Worm (Caenorhabditis elegans) whole organism, L2 larva: Measurements from ENCODE around the gene tbc-8.
A peak's percentile ranks its signal among the peaks of the same experiment; 100 is the strongest.

Experiments used
- R02D3.7 ChIP-seq: fragments of 150-350 bp; optimal IDR thresholded peaks from 2 replicates; lab custom pipeline; 2014; ENCODE audit warnings: missing biosample characterization, missing genetic modification characterization
- ZK546.5 ChIP-seq: sonication (generic microtip); optimal IDR thresholded peaks from 2 replicates; lab custom pipeline; 2017; ENCODE audit warnings: missing biosample characterization, missing genetic modification characterization
- aly-2 ChIP-seq: fragments of 150-350 bp; optimal IDR thresholded peaks from 2 replicates; lab custom pipeline; 2014; ENCODE audit warnings: missing biosample characterization, missing genetic modification characterization
- ama-1 ChIP-seq: fragments of 150-350 bp; optimal IDR thresholded peaks from 2 replicates; lab custom pipeline; 2018; ENCODE audit warnings: inconsistent platforms
- ceh-82 ChIP-seq: fragments of 150-350 bp; optimal IDR thresholded peaks from 2 replicates; lab custom pipeline; 2014; ENCODE audit warnings: missing biosample characterization, missing genetic modification characterization
- crh-2 ChIP-seq: sonication (generic microtip); optimal IDR thresholded peaks from 2 replicates; lab custom pipeline; 2017; ENCODE audit warnings: missing biosample characterization, missing genetic modification characterization
- dmd-4 ChIP-seq: sonication (generic microtip); optimal IDR thresholded peaks from 2 replicates; lab custom pipeline; 2017; ENCODE audit warnings: missing biosample characterization, missing genetic modification characterization
- elt-1 ChIP-seq: fragments of 150-350 bp; optimal IDR thresholded peaks from 2 replicates; lab custom pipeline; 2014; ENCODE audit warnings: missing biosample characterization, missing genetic modification characterization
- elt-3 ChIP-seq: sonication (generic microtip); optimal IDR thresholded peaks from 2 replicates; lab custom pipeline; 2017; ENCODE audit warnings: missing biosample characterization, missing genetic modification characterization
- fos-1 ChIP-seq: fragments of 150-350 bp; optimal IDR thresholded peaks from 2 replicates; lab custom pipeline; 2014; ENCODE audit warnings: missing biosample characterization, missing genetic modification characterization
- gmeb-1 ChIP-seq: fragments of 150-350 bp; optimal IDR thresholded peaks from 2 replicates; lab custom pipeline; 2014; ENCODE audit warnings: missing biosample characterization, missing genetic modification characterization
- lin-11 ChIP-seq: fragments of 150-350 bp; sonication (generic microtip); optimal IDR thresholded peaks from 2 replicates; lab custom pipeline; 2014; ENCODE audit warnings: missing biosample characterization, missing genetic modification characterization, inconsistent platforms, mixed read lengths
- lin-13 ChIP-seq: fragments of 150-350 bp; optimal IDR thresholded peaks from 2 replicates; lab custom pipeline; 2014; ENCODE audit warnings: missing biosample characterization, missing genetic modification reagents, missing genetic modification characterization
- lin-39 ChIP-seq: fragments of 150-350 bp; optimal IDR thresholded peaks from 2 replicates; lab custom pipeline; 2014; ENCODE audit warnings: missing biosample characterization, missing genetic modification reagents, missing genetic modification characterization
- lsy-2 ChIP-seq, 2 experiments: fragments of 150-350 bp in 1 of 2; sonication (generic microtip) in 1 of 2; optimal IDR thresholded peaks; 2 replicates each; lab custom pipeline; 2014 to 2017; ENCODE audit warnings: missing biosample characterization in 2 of 2, missing genetic modification characterization in 2 of 2
- mab-5 ChIP-seq: fragments of 150-350 bp; optimal IDR thresholded peaks from 2 replicates; lab custom pipeline; 2014; ENCODE audit warnings: missing biosample characterization, missing genetic modification characterization
- mbf-1 ChIP-seq: sonication (generic microtip); optimal IDR thresholded peaks from 2 replicates; lab custom pipeline; 2017; ENCODE audit warnings: missing biosample characterization, missing genetic modification characterization
- mdl-1 ChIP-seq, 2 experiments: fragments of 150-350 bp in 1 of 2; sonication (generic microtip) in 1 of 2; optimal IDR thresholded peaks; 2 replicates each; lab custom pipeline; 2017; ENCODE audit warnings: missing biosample characterization in 2 of 2, missing genetic modification characterization in 2 of 2
- nhr-10 ChIP-seq: sonication (generic microtip); optimal IDR thresholded peaks from 2 replicates; lab custom pipeline; 2017; ENCODE audit warnings: missing biosample characterization, missing genetic modification characterization
- nhr-11 ChIP-seq: fragments of 150-350 bp; optimal IDR thresholded peaks from 2 replicates; lab custom pipeline; 2014; ENCODE audit warnings: missing biosample characterization, missing genetic modification characterization
- nhr-12 ChIP-seq: fragments of 150-350 bp; optimal IDR thresholded peaks from 2 replicates; lab custom pipeline; 2014; ENCODE audit warnings: missing biosample characterization, missing genetic modification characterization
- nhr-129 ChIP-seq: fragments of 150-350 bp; optimal IDR thresholded peaks from 2 replicates; lab custom pipeline; 2014; ENCODE audit warnings: missing biosample characterization, missing genetic modification characterization
- nhr-21 ChIP-seq: fragments of 150-350 bp; optimal IDR thresholded peaks from 2 replicates; lab custom pipeline; 2014; ENCODE audit warnings: missing biosample characterization, missing genetic modification characterization
- nhr-23 ChIP-seq: fragments of 150-350 bp; optimal IDR thresholded peaks from 2 replicates; lab custom pipeline; 2014; ENCODE audit warnings: missing biosample characterization, missing genetic modification reagents, missing genetic modification characterization
- nhr-237 ChIP-seq: fragments of 150-350 bp; optimal IDR thresholded peaks from 2 replicates; lab custom pipeline; 2014; ENCODE audit warnings: missing biosample characterization, missing genetic modification characterization
- nhr-25 ChIP-seq: fragments of 150-350 bp; sonication (generic microtip); optimal IDR thresholded peaks from 3 replicates; lab custom pipeline; 2014; ENCODE audit warnings: missing biosample characterization, missing genetic modification characterization
- nhr-6 ChIP-seq: fragments of 150-350 bp; optimal IDR thresholded peaks from 2 replicates; lab custom pipeline; 2014; ENCODE audit warnings: missing biosample characterization, missing genetic modification characterization
- nhr-77 ChIP-seq: fragments of 150-350 bp; optimal IDR thresholded peaks from 2 replicates; lab custom pipeline; 2014; ENCODE audit warnings: missing biosample characterization, missing genetic modification characterization
- peb-1 ChIP-seq: fragments of 150-350 bp; optimal IDR thresholded peaks from 2 replicates; lab custom pipeline; 2014; ENCODE audit warnings: missing biosample characterization, missing genetic modification characterization
- sem-4 ChIP-seq: fragments of 150-350 bp; optimal IDR thresholded peaks from 2 replicates; lab custom pipeline; 2014; ENCODE audit warnings: missing biosample characterization, missing genetic modification reagents, missing genetic modification characterization
- skn-1 ChIP-seq: sonication (generic microtip); optimal IDR thresholded peaks from 2 replicates; lab custom pipeline; 2017; ENCODE audit warnings: missing biosample characterization, missing genetic modification characterization
- sma-3 ChIP-seq: sonication (generic microtip); optimal IDR thresholded peaks from 2 replicates; lab custom pipeline; 2016; ENCODE audit warnings: missing genetic modification reagents, missing genetic modification characterization, missing compliant biosample characterization
- sma-9 ChIP-seq, 2 experiments: fragments of 150-350 bp in 1 of 2; sonication (generic microtip) in 1 of 2; optimal IDR thresholded peaks; 2 replicates each; lab custom pipeline; 2014 to 2016; ENCODE audit warnings: missing genetic modification characterization in 2 of 2, mild to moderate bottlenecking in 1 of 2, missing biosample characterization in 1 of 2, missing compliant biosample characterization in 1 of 2, missing genetic modification reagents in 1 of 2, moderate library complexity in 1 of 2
- snpc-4 ChIP-seq: fragments of 150-350 bp; optimal IDR thresholded peaks from 2 replicates; lab custom pipeline; 2014; ENCODE audit warnings: missing biosample characterization, missing genetic modification characterization
- unc-39 ChIP-seq: fragments of 150-350 bp; optimal IDR thresholded peaks from 2 replicates; lab custom pipeline; 2014; ENCODE audit warnings: missing biosample characterization, missing genetic modification characterization
- unc-55 ChIP-seq: fragments of 150-350 bp; sonication (generic microtip); optimal IDR thresholded peaks from 3 replicates; lab custom pipeline; 2014; ENCODE audit warnings: missing biosample characterization, missing genetic modification reagents, missing genetic modification characterization
- unc-62 ChIP-seq: fragments of 150-350 bp; optimal IDR thresholded peaks from 2 replicates; lab custom pipeline; 2014; ENCODE audit warnings: missing biosample characterization, missing genetic modification reagents, missing genetic modification characterization
- ztf-11 ChIP-seq: sonication (generic microtip); optimal IDR thresholded peaks from 2 replicates; lab custom pipeline; 2017; ENCODE audit warnings: missing biosample characterization, missing genetic modification characterization
- ztf-4 ChIP-seq: fragments of 150-350 bp; optimal IDR thresholded peaks from 2 replicates; lab custom pipeline; 2014; ENCODE audit warnings: missing biosample characterization, missing genetic modification characterization

tbc-8 gene

DNA sequence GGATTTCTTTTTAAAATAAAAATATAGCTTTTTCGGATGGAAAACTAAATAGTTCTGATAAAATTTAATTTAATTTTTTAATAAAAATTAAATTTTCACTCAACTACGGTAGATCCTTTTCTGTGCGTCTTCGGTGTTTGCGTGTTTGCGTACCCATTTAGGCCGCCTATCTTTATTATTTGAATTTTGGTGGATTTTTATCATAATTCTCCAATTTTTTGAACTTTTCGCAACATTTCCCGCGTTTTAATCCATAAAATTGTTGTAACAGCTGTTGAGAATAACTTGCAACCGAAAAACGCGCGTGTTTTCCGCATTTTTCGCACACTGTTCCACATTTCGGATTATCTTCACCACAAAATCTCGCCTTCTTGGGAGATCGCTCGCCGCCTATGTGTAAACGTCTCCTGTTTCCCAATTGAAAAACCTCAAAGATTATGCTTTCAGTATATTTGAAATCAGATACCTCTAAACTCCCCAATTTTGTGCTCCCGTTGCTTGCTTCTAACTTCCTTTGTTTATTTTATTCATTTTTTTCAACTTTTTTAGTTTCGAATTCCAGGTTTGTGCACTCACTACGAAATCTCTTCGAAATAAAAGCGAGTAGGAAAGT is 13.1 kb upstream of the tbc-8 start, which contains the start of gene T07C4.3:
Gene T07C4.3, plus strand, starts transcription at position 563 of the 613 bp plus-strand sequence.
- TF ChIP-seq nhr-12 (tag; lab: Kevin White, UChicago) (no peak), elt-1 (tag; lab: Kevin White, UChicago) (no peak), fos-1 (tag; lab: Kevin White, UChicago) (no peak), nhr-21 (no peak), elt-3 (tag; lab: Kevin White, UChicago) (no peak), nhr-23 (tag; lab: Kevin White, UChicago) (no peak), lin-11 (tag; lab: Kevin White, UChicago) (no peak)
- TF ChIP-seq, all 48 proteins: peak for 0

DNA sequence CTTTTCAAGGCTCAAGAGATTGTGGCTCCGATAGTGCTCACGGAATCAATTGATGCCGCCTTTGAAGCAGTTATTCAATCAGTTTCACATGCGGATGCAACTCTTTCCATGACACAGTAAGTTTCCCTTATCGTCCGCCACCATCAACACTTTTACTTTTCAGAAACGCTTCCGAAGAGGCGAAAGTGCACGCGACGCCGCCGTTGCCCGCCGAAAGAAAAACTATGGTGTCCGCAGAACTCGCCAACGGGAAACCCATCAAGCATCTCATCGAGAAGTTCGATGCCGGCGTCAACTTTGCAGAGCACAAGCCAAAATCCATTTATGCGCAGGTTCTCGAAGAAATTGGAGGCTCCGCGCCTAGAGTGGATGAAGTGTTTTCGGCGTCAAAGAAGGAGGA is 11.3 kb upstream of the tbc-8 start:
- TF ChIP-seq nhr-129, result no peak
- no peak for TF ChIP-seq nhr-77
- no peak for TF ChIP-seq lin-13 (GFP tag; lab: Kevin White, UChicago)
- no peak for TF ChIP-seq ZK546.5
- no peak for TF ChIP-seq ztf-11
- no peak for TF ChIP-seq R02D3.7 (tag; lab: Kevin White, UChicago)
- no peak for TF ChIP-seq unc-55 (GFP tag; lab: Kevin White, UChicago)
- no peak for TF ChIP-seq ceh-82
- no peak for TF ChIP-seq mab-5 (tag; lab: Kevin White, UChicago)
- TF ChIP-seq skn-1 (tag; lab: Kevin White, UChicago), result no peak
- TF ChIP-seq ama-1 (lab: Kevin White, UChicago), result no peak
- no peak for TF ChIP-seq sma-9 (GFP tag; optimal IDR thresholded peaks at IDR 0.05; lab: Kevin White, UChicago)
- no peak for TF ChIP-seq sma-9 (tag; optimal IDR thresholded peaks at IDR 0.05; lab: Kevin White, UChicago)
- TF ChIP-seq, all 48 proteins: peak for 0

DNA sequence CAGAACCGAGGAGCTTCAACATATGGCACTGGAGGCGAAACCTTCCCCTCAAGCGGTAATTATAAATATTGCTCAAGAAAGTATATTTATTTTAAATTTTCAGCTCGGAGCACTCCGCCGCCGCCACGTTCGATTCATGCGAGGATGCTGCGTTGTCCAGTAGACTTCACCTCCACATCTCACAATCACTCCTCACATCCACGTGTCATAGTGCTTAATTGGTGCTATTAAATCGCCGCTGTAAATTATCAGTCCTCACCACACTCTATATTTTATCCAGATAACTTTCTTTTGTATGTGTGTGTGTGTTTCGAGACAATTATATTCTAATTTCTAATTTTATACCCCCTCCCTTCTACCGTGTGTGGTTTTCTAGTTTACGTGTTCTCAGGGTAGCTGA is 10.2 kb upstream of the tbc-8 start:
- no peak for TF ChIP-seq mbf-1 (tag; lab: Kevin White, UChicago)
- peak; percentile 25 for TF ChIP-seq crh-2 (tag; lab: Kevin White, UChicago)
- TF ChIP-seq dmd-4 (tag; lab: Kevin White, UChicago), result no peak
- no peak for TF ChIP-seq sma-9 (GFP tag; optimal IDR thresholded peaks at IDR 0.05; lab: Kevin White, UChicago)
- no peak for TF ChIP-seq sma-9 (tag; optimal IDR thresholded peaks at IDR 0.05; lab: Kevin White, UChicago)
- TF ChIP-seq sem-4 (tag; lab: Kevin White, UChicago), result no peak
- TF ChIP-seq mab-5 (tag; lab: Kevin White, UChicago), result no peak

DNA sequence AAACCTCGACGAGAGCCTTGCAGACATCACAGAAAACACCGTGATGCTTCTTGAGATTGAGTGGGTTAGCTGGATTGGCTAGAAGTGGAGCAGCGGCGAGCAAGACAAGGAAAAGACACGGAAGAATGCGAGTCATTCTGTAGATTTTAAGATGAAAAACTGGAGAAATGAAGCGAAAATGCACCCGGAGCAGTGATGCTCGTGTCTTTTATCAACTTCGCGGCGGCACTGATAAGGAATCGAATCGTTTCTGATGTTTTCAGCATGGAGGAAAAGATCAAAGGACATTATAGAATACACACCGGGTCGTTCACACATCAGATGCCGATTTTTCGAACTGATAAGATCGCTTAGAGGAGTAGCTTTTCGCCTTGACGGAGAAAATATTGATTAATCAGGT is 9.4 kb upstream of the tbc-8 start, which contains the start of gene spp-1:
Gene spp-1, minus strand, starts transcription at position 287 of the 400 bp plus-strand sequence.
- TF ChIP-seq nhr-237 (tag; lab: Kevin White, UChicago), result no peak
- peak; percentile 75 for TF ChIP-seq fos-1 (tag; lab: Kevin White, UChicago)
- no peak for TF ChIP-seq nhr-6 (tag; lab: Kevin White, UChicago)
- peak; percentile 37 for TF ChIP-seq gmeb-1 (tag; lab: Kevin White, UChicago)
- TF ChIP-seq lin-11 (tag; lab: Kevin White, UChicago), result no peak
- peak; percentile 54 for TF ChIP-seq sma-9 (GFP tag; optimal IDR thresholded peaks at IDR 0.05; lab: Kevin White, UChicago)
- no peak for TF ChIP-seq sma-9 (tag; optimal IDR thresholded peaks at IDR 0.05; lab: Kevin White, UChicago)
- no peak for TF ChIP-seq lin-39
- TF ChIP-seq crh-2 (tag; lab: Kevin White, UChicago), result peak; percentile 38
- TF ChIP-seq nhr-10 (tag; lab: Kevin White, UChicago), result no peak
- TF ChIP-seq sma-3 (GFP tag; lab: Kevin White, UChicago), result no peak

DNA sequence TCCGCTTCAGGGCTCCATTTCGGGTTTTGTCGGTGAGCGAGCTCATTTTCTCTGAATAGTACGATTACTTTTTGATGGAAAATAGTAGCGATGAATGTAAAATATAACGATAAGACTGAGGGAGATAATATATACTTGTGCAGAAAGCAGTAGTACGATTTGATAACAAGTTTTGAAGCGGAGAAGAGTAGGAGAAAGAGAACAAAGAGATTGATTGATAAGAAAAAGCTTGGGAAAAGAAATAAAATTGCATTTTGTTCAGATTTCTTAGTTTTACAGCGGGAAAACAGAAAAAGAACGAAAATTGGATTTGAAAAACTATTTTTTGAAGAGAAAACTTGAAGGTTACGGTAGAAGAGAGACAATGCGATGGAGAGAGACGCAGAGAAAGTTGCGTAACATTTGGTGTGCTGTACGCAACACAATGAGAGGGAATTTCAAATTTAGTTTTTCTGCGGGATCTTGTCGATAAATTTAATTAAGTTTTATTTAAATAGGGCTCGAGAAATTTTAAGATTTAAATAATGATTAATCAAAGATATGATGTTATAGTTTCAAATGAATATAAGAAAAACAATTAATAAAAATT is 7.1 kb upstream of the tbc-8 start, which contains the start of gene umps-1:
Gene umps-1, minus strand, starts transcription at position 51 of the 589 bp plus-strand sequence.
- TF ChIP-seq lsy-2 (tag; optimal IDR thresholded peaks at IDR 0.05; lab: Kevin White, UChicago) (peak; percentile 93 to 99), sem-4 (tag; lab: Kevin White, UChicago) (peak; percentile 74), dmd-4 (tag; lab: Kevin White, UChicago) (no peak), snpc-4 (tag; lab: Kevin White, UChicago) (peak; percentile 74), crh-2 (tag; lab: Kevin White, UChicago) (peak; percentile 85), skn-1 (tag; lab: Kevin White, UChicago) (no peak), ZK546.5 (no peak), mdl-1 (tag; optimal IDR thresholded peaks at IDR 0.05; lab: Kevin White, UChicago) (no peak), R02D3.7 (tag; lab: Kevin White, UChicago) (no peak), fos-1 (tag; lab: Kevin White, UChicago) (peak; percentile 50), nhr-237 (tag; lab: Kevin White, UChicago) (no peak), ztf-11 (no peak), aly-2 (tag; lab: Kevin White, UChicago) (no peak), elt-1 (tag; lab: Kevin White, UChicago) (no peak), nhr-129 (peak; percentile 63), nhr-21 (peak; percentile 71), ztf-4 (tag; lab: Kevin White, UChicago) (no peak), unc-39 (tag; lab: Kevin White, UChicago) (no peak), nhr-77 (no peak), nhr-11 (tag; lab: Kevin White, UChicago) (no peak), unc-62 (GFP tag; lab: Kevin White, UChicago) (no peak), sma-9 (GFP tag; optimal IDR thresholded peaks at IDR 0.05; lab: Kevin White, UChicago) (peak; percentile 69), sma-9 (tag; optimal IDR thresholded peaks at IDR 0.05; lab: Kevin White, UChicago) (no peak), nhr-23 (tag; lab: Kevin White, UChicago) (no peak), mab-5 (tag; lab: Kevin White, UChicago) (peak; percentile 34), lin-11 (tag; lab: Kevin White, UChicago) (no peak), elt-3 (tag; lab: Kevin White, UChicago) (no peak), peb-1 (tag; lab: Kevin White, UChicago) (no peak), nhr-25 (tag; lab: Kevin White, UChicago) (no peak), nhr-12 (tag; lab: Kevin White, UChicago) (no peak), lin-13 (GFP tag; lab: Kevin White, UChicago) (peak; percentile 72), mbf-1 (tag; lab: Kevin White, UChicago) (no peak)
